Fruit fly (Drosophila melanogaster) whole organism, wandering third instar larva: ENCODE results near the gene CG43867.

Experiments used
- Abd-B ChIP-seq: fragments of >200 bp; optimal IDR thresholded peaks from 2 replicates; lab custom pipeline; 2017; ENCODE audit warnings: missing biosample characterization, missing genetic modification characterization
- CG32264 ChIP-seq: fragments of 200-800 bp; sonication (Bioruptor generic); optimal IDR thresholded peaks from 2 replicates; lab custom pipeline; 2016; ENCODE audit warnings: missing biosample characterization, missing genetic modification characterization
- CG9705 ChIP-seq: fragments of 200-800 bp; sonication (Bioruptor generic); optimal IDR thresholded peaks from 2 replicates; lab custom pipeline; 2018; ENCODE audit warnings: missing biosample characterization, mild to moderate bottlenecking, missing genetic modification characterization
- CrebA ChIP-seq: fragments of 200-800 bp; sonication (Bioruptor generic); optimal IDR thresholded peaks from 2 replicates; lab custom pipeline; 2016; ENCODE audit warnings: missing biosample characterization, mild to moderate bottlenecking, missing genetic modification characterization, borderline replicate concordance
- Dfd ChIP-seq: fragments of >200 bp; optimal IDR thresholded peaks from 2 replicates; lab custom pipeline; 2017; ENCODE audit warnings: missing biosample characterization, missing genetic modification characterization
- Dif ChIP-seq: fragments of 200-275, 200-300 bp; sonication (Bioruptor generic); optimal IDR thresholded peaks from 2 replicates; lab custom pipeline; 2018; ENCODE audit warnings: missing biosample characterization, missing genetic modification characterization; ENCODE audit not compliant: partially characterized antibody
- GATAd ChIP-seq: sonication (Bioruptor generic); optimal IDR thresholded peaks from 2 replicates; lab custom pipeline; 2016; ENCODE audit warnings: missing biosample characterization, missing genetic modification characterization
- HLH106 ChIP-seq: fragments of 200-800 bp; optimal IDR thresholded peaks from 3 replicates; lab custom pipeline; 2019; ENCODE audit warnings: missing biosample characterization, mild to moderate bottlenecking, missing genetic modification characterization, moderate library complexity
- Hnf4 ChIP-seq: fragments of 200-800 bp; sonication (Bioruptor generic); optimal IDR thresholded peaks from 2 replicates; lab custom pipeline; 2016; ENCODE audit warnings: missing biosample characterization, mild to moderate bottlenecking, missing genetic modification characterization
- Hr78 ChIP-seq: fragments of >200 bp; optimal IDR thresholded peaks from 2 replicates; lab custom pipeline; 2017; ENCODE audit warnings: missing biosample characterization, missing genetic modification characterization
- Hr83 ChIP-seq: fragments of 200-300 bp; sonication (Bioruptor generic); optimal IDR thresholded peaks from 2 replicates; lab custom pipeline; 2016; ENCODE audit warnings: missing biosample characterization, mild to moderate bottlenecking, missing genetic modification characterization, moderate library complexity; ENCODE audit not compliant: poor library complexity, severe bottlenecking
- Jra ChIP-seq: sonication (Bioruptor generic); optimal IDR thresholded peaks from 2 replicates; lab custom pipeline; 2016; ENCODE audit warnings: missing biosample characterization, missing genetic modification characterization
- Mio ChIP-seq: sonication (Bioruptor generic); optimal IDR thresholded peaks from 2 replicates; lab custom pipeline; 2016; ENCODE audit warnings: missing biosample characterization, missing genetic modification characterization
- Myc ChIP-seq: fragments of >200 bp; optimal IDR thresholded peaks from 2 replicates; lab custom pipeline; 2017
- N ChIP-seq: fragments of >200 bp; optimal IDR thresholded peaks from 2 replicates; lab custom pipeline; 2018; ENCODE audit warnings: missing biosample characterization, missing external identifiers, missing genetic modification characterization
- OdsH ChIP-seq: fragments of 200-800 bp; sonication (Bioruptor generic); optimal IDR thresholded peaks from 2 replicates; lab custom pipeline; 2016; ENCODE audit warnings: missing biosample characterization, mild to moderate bottlenecking, missing genetic modification characterization
- Rel ChIP-seq, 2 experiments: fragments of 200-800 bp; sonication (Bioruptor generic) in 1 of 2; optimal IDR thresholded peaks; 2 replicates in 1 of 2; 3 replicates in 1 of 2; lab custom pipeline; 2016 to 2019; ENCODE audit warnings: mild to moderate bottlenecking in 2 of 2, missing biosample characterization in 2 of 2, missing genetic modification characterization in 2 of 2, moderate library complexity in 1 of 2
- Sp1 ChIP-seq: fragments of 200-800 bp; sonication (Bioruptor generic); optimal IDR thresholded peaks from 3 replicates; lab custom pipeline; 2019; ENCODE audit warnings: missing biosample characterization, mild to moderate bottlenecking, missing genetic modification characterization, moderate library complexity
- Vsx2 ChIP-seq: fragments of 200-300, 225-300 bp; sonication (Bioruptor generic); optimal IDR thresholded peaks from 2 replicates; lab custom pipeline; 2018; ENCODE audit warnings: missing biosample characterization, missing genetic modification characterization; ENCODE audit not compliant: partially characterized antibody
- br ChIP-seq: fragments of 200-800 bp; sonication (Bioruptor generic); optimal IDR thresholded peaks from 2 replicates; lab custom pipeline; 2016; ENCODE audit warnings: missing biosample characterization, missing genetic modification characterization
- brk ChIP-seq: fragments of 200-800 bp; sonication (Bioruptor generic); optimal IDR thresholded peaks from 2 replicates; lab custom pipeline; 2016; ENCODE audit warnings: missing biosample characterization, mild to moderate bottlenecking, missing genetic modification characterization
- dl ChIP-seq, 2 experiments: fragments of 175-275, 200-275 bp in 1 of 2; fragments of 200-275 bp in 1 of 2; sonication (Bioruptor generic); optimal IDR thresholded peaks; lab custom pipeline; 2018; ENCODE audit warnings: mild to moderate bottlenecking in 2 of 2, missing biosample characterization in 2 of 2, missing genetic modification characterization in 2 of 2, moderate library complexity in 2 of 2; ENCODE audit not compliant: partially characterized antibody in 2 of 2, insufficient read depth in 1 of 2
- dmrt93B ChIP-seq: fragments of 200-800 bp; sonication (Bioruptor generic); optimal IDR thresholded peaks from 2 replicates; lab custom pipeline; 2018; ENCODE audit warnings: missing biosample characterization, mild to moderate bottlenecking, missing genetic modification characterization
- dsf ChIP-seq: sonication (Bioruptor generic); optimal IDR thresholded peaks from 2 replicates; lab custom pipeline; 2016; ENCODE audit warnings: missing biosample characterization, missing genetic modification characterization, borderline replicate concordance
- ey ChIP-seq: fragments of 200-800 bp; sonication (Bioruptor generic); optimal IDR thresholded peaks from 2 replicates; lab custom pipeline; 2016; ENCODE audit warnings: missing biosample characterization, missing genetic modification characterization
- foxo ChIP-seq, 2 experiments: fragments of 200-800 bp; sonication (Bioruptor generic); optimal IDR thresholded peaks; 2 replicates in 1 of 2; 3 replicates in 1 of 2; lab custom pipeline; 2016 to 2017; ENCODE audit warnings: missing biosample characterization in 2 of 2, missing genetic modification characterization in 2 of 2
- fru ChIP-seq: fragments of 200-800 bp; sonication (Bioruptor generic); optimal IDR thresholded peaks from 3 replicates; lab custom pipeline; 2016; ENCODE audit warnings: missing biosample characterization, mild to moderate bottlenecking, missing genetic modification characterization
- h ChIP-seq: fragments of 200-800 bp; sonication (Bioruptor generic); optimal IDR thresholded peaks from 3 replicates; lab custom pipeline; 2016; ENCODE audit warnings: missing biosample characterization, mild to moderate bottlenecking, missing genetic modification characterization
- jim ChIP-seq: fragments of 175-275, 200-325 bp; sonication (Bioruptor generic); optimal IDR thresholded peaks from 2 replicates; lab custom pipeline; 2016; ENCODE audit warnings: missing biosample characterization, mild to moderate bottlenecking, missing genetic modification characterization
- lola ChIP-seq: fragments of >200 bp; optimal IDR thresholded peaks from 2 replicates; lab custom pipeline; 2017; ENCODE audit warnings: missing biosample characterization, missing genetic modification characterization
- pan ChIP-seq: fragments of >200 bp; optimal IDR thresholded peaks from 2 replicates; lab custom pipeline; 2017
- psq ChIP-seq: fragments of 200-800 bp; sonication (Bioruptor generic); optimal IDR thresholded peaks from 3 replicates; lab custom pipeline; 2017; ENCODE audit warnings: missing biosample characterization, mild to moderate bottlenecking, missing genetic modification characterization, moderate library complexity
- rgr ChIP-seq: fragments of 200-800 bp; sonication (Bioruptor generic); optimal IDR thresholded peaks from 3 replicates; lab custom pipeline; 2016; ENCODE audit warnings: missing biosample characterization, mild to moderate bottlenecking, missing genetic modification characterization
- sage ChIP-seq: fragments of 200-800 bp; sonication (Bioruptor generic); optimal IDR thresholded peaks from 2 replicates; lab custom pipeline; 2016; ENCODE audit warnings: missing biosample characterization, mild to moderate bottlenecking, missing genetic modification characterization
- sv ChIP-seq: fragments of 200-800 bp; sonication (Bioruptor generic); optimal IDR thresholded peaks from 3 replicates; lab custom pipeline; 2016; ENCODE audit warnings: missing biosample characterization, missing genetic modification characterization
- tai ChIP-seq: sonication (Bioruptor generic); optimal IDR thresholded peaks from 2 replicates; lab custom pipeline; 2016; ENCODE audit warnings: missing biosample characterization, missing genetic modification characterization
- usp ChIP-seq: fragments of >200 bp; optimal IDR thresholded peaks from 2 replicates; lab custom pipeline; 2017; ENCODE audit warnings: missing biosample characterization, missing genetic modification characterization
- woc ChIP-seq: sonication (Bioruptor generic); optimal IDR thresholded peaks from 2 replicates; lab custom pipeline; 2016; ENCODE audit warnings: missing biosample characterization, mild to moderate bottlenecking, missing genetic modification characterization

The CG43867 gene

dm6 chrX:935049-935900 is 7.5 kb upstream of the CG43867 start, which contains the start of gene TRAM:
TRAM (plus strand) TSS chrX:935232.
- TF ChIP-seq dsf (GFP tag; lab: Kevin White, UChicago) (no peak), psq (GFP tag; lab: Kevin White, UChicago) (peak; percentile 93), Abd-B (GFP tag; lab: Kevin White, UChicago) (no peak), tai (GFP tag; lab: Kevin White, UChicago) (no peak), HLH106 (peak; percentile 98), OdsH (GFP tag; lab: Kevin White, UChicago) (peak; percentile 96), woc (GFP tag; lab: Kevin White, UChicago) (peak; percentile 94), dmrt93B (GFP tag; lab: Kevin White, UChicago) (peak; percentile 98), Vsx2 (GFP tag; lab: Kevin White, UChicago) (no peak), br (GFP tag; lab: Kevin White, UChicago) (peak; percentile 98), jim (GFP tag; lab: Kevin White, UChicago) (no peak), Jra (GFP tag; lab: Kevin White, UChicago) (no peak), Myc (no peak), Hr78 (GFP tag; lab: Kevin White, UChicago) (no peak), ey (GFP tag; lab: Kevin White, UChicago) (peak; percentile 98), N (peak; percentile 46), Dfd (GFP tag; lab: Kevin White, UChicago) (peak; percentile 97), Dif (peak; percentile 47), sage (GFP tag; lab: Kevin White, UChicago) (no peak), Hr83 (GFP tag; lab: Kevin White, UChicago) (peak; percentile 89), pan (lab: Kevin White, UChicago) (no peak), fru (GFP tag; lab: Kevin White, UChicago) (peak; percentile 98), CrebA (GFP tag; lab: Kevin White, UChicago) (no peak), h (peak; percentile 98), usp (GFP tag; lab: Kevin White, UChicago) (no peak), Sp1 (GFP tag; lab: Kevin White, UChicago) (peak; percentile 98), brk (GFP tag; lab: Kevin White, UChicago) (no peak), Hnf4 (GFP tag; lab: Kevin White, UChicago) (no peak), Rel (GFP tag; optimal IDR thresholded peaks at IDR 0.05; lab: Kevin White, UChicago) (peak; percentile 59), Rel (tag; optimal IDR thresholded peaks at IDR 0.05; lab: Kevin White, UChicago) (peak; percentile 92), rgr (peak; percentile 97), lola (GFP tag; lab: Kevin White, UChicago) (no peak), sv (GFP tag; lab: Kevin White, UChicago) (peak; percentile 95), CG9705 (GFP tag; lab: Kevin White, UChicago) (peak; percentile 98), CG32264 (GFP tag; lab: Kevin White, UChicago) (peak; percentile 84), Mio (GFP tag; lab: Kevin White, UChicago) (peak; percentile 75), GATAd (GFP tag; lab: Kevin White, UChicago) (peak; percentile 75), dl (GFP tag; optimal IDR thresholded peaks at IDR 0.05; lab: Kevin White, UChicago; ENCODE audit: insufficient read depth in 1 of 2, partially characterized antibody in 2 of 2) (no peak), foxo (GFP tag; optimal IDR thresholded peaks at IDR 0.05; lab: Kevin White, UChicago) (peak; percentile 78 to 98)

- TF ChIP-seq sv (GFP tag; lab: Kevin White, UChicago) (no peak), Dfd (GFP tag; lab: Kevin White, UChicago) (peak; percentile 84), CG9705 (GFP tag; lab: Kevin White, UChicago) (no peak)
Measured at dm6 chrX:933997-934396, 6.2 kb upstream of the CG43867 start.
